Fruit fly (Drosophila melanogaster) Kc167 (cell line): ENCODE measurements around the gene Herc4.

Source experiments
- Myc ChIP-seq: fragments of >200 bp; optimal IDR thresholded peaks from 2 replicates; lab custom pipeline; 2017; ENCODE audit warnings: missing external identifiers
- Sin3A ChIP-seq: fragments of >200 bp; optimal IDR thresholded peaks from 2 replicates; lab custom pipeline; 2018; ENCODE audit warnings: missing external identifiers
- insv ChIP-seq: fragments of >200 bp; optimal IDR thresholded peaks from 3 replicates; lab custom pipeline; 2018; ENCODE audit warnings: missing external identifiers
- psq ChIP-seq: fragments of >200 bp; optimal IDR thresholded peaks from 2 replicates; lab custom pipeline; 2017; ENCODE audit warnings: missing external identifiers

- TF ChIP-seq Myc (lab: Kevin White, UChicago): no peak
- no peak for TF ChIP-seq psq (lab: Kevin White, UChicago)
- no peak for TF ChIP-seq insv
- TF ChIP-seq Sin3A: no peak
Observed at dm6 chr3L:1322159-1322558, 8.7 kb downstream of the Herc4 start.
